Worm (Caenorhabditis elegans) whole organism, midembryonic: ENCODE results near the gene zipt-2.1.

Experiments
- cog-1 ChIP-seq: sonication (generic microtip); optimal IDR thresholded peaks from 2 replicates; lab custom pipeline; 2016; ENCODE audit warnings: missing genetic modification characterization, missing compliant biosample characterization
- ztf-23 ChIP-seq: fragments of 200-800 bp; sonication (Bioruptor generic); IDR thresholded peaks from 2 replicates; pipeline ENCODE4 v1.3.6; 2022; ENCODE audit warnings: missing genetic modification reagents, missing genetic modification characterization, missing compliant biosample characterization

DNA sequence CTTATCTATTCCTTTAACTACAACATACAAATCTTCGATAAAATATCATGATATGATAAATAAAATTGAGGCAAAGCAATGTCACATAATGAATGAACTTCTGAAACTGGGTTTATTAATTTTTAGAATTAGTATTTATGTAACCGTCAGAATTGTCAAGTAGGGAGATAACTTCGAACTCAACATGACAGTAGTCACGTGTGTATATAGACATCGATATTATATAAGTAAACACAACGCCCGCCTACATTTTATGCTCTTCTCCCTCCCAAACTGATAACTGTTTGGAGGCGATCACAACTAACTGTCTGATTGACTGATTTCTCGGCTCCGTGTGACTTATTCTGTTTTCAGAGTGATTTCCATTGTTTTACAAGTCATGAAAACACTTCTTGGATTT lies 38.1 kb upstream of the zipt-2.1 start, which contains the start of gene ugt-54:
- TF ChIP-seq cog-1 (tag; lab: Kevin White, UChicago): no peak
- TF ChIP-seq ztf-23 (GFP tag; lab: Robert Waterston, UW): no peak
